3 fruit fly cellular contexts compared by ENCODE assay signal in the genomic region with DNA sequence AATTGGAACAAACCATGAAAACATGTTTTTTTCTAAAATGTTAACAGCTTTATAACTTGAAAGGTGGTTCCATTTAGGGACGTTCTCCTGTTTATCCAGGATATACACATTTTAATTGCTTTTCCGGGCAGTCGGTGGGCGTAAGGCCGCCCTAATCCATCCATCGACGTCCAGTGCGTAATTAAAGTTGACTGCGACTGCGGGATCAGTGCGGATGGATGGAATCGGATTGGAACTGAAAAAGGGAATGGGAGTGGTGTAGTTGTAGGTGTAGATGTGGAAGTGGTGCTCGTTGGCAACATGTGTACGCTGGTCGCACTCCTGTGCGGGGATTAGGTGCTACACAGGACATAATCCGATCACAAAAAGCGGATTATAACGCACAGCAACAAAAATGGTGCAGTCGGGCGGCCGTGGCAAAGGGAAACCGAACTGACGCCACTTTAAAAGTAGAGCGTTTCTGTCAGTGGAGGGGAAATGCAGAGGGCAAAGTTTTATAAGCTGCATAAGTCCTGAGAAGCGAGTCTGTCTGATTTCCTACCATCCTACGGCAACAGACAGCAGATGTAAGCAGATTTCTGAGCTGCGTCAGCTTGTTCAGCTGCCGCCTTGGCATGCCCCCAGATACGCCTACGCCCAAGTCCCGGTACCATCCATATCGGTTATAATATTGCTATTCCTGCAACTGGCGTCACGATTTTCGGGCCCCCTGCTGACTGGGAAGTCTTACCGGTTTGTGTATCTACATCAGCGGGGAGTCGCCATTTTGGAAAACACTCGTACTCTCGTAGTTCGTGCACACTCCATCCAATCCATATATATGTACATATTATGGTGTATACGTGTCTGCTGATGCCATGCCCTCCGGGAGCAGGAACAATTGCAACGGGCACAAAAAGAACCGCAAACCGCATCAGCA.
TF ChIP-seq lines count a peak whose summit lies in the region.

No protein-coding gene starts in this region.

- no peak for TF ChIP-seq CTCF in whole organism, embryonic (GFP tag; optimal IDR thresholded peaks at IDR 0.05; lab: Kevin White, UChicago)

TF ChIP-seq in whole organism, embryonic, 481 proteins besides CTCF, POLR2A, EP300 and RAD21 (continues in another document):
- TF ChIP-seq gsb (GFP tag; IDR thresholded peaks at IDR 0.05; lab: Robert Waterston, UW) (no peak), Side (GFP tag; optimal IDR thresholded peaks at IDR 0.05; lab: Kevin White, UChicago) (no peak), CG14050 (GFP tag; IDR thresholded peaks at IDR 0.05; lab: Robert Waterston, UW) (no peak), CG15479 (GFP tag; optimal IDR thresholded peaks at IDR 0.05; lab: Kevin White, UChicago) (peak; percentile 18), ci (GFP tag; IDR thresholded peaks at IDR 0.05; lab: Robert Waterston, UW) (no peak), CG11085 (GFP tag; IDR thresholded peaks at IDR 0.05; lab: Robert Waterston, UW) (no peak), Doc2 (GFP tag; IDR thresholded peaks at IDR 0.05; lab: Robert Waterston, UW) (no peak), CG17612 (GFP tag; IDR thresholded peaks at IDR 0.05; lab: Robert Waterston, UW) (no peak), toy (GFP tag; IDR thresholded peaks at IDR 0.05; lab: Robert Waterston, UW) (no peak), CG13894 (tag; optimal IDR thresholded peaks at IDR 0.05; lab: Kevin White, UChicago) (peak; percentile 79), aop (GFP tag; IDR thresholded peaks at IDR 0.05; lab: Robert Waterston, UW) (no peak), tll (GFP tag; optimal IDR thresholded peaks at IDR 0.05; lab: Kevin White, UChicago) (peak in 1 of 2 experiments; percentile 52), CG32767 (GFP tag; IDR thresholded peaks at IDR 0.05; lab: Robert Waterston, UW) (peak; percentile 60), Lhr (GFP tag; optimal IDR thresholded peaks at IDR 0.05; lab: Kevin White, UChicago) (no peak), lov (optimal IDR thresholded peaks at IDR 0.05; lab: Kevin White, UChicago) (no peak), lov (GFP tag; IDR thresholded peaks at IDR 0.05; lab: Robert Waterston, UW) (0 out of 3 replicates have a peak, but pooled peaks have one; percentile 30), CG9437 (GFP tag; optimal IDR thresholded peaks at IDR 0.05; lab: Kevin White, UChicago) (no peak), sob (GFP tag; IDR thresholded peaks at IDR 0.05; lab: Robert Waterston, UW) (no peak), sens-2 (GFP tag; IDR thresholded peaks at IDR 0.05; lab: Robert Waterston, UW) (no peak), fd96Cb (tag; optimal IDR thresholded peaks at IDR 0.05; lab: Kevin White, UChicago) (no peak), esg (GFP tag; conservative IDR thresholded peaks at IDR 0.05; lab: Robert Waterston, UW) (no peak), chinmo (GFP tag; IDR thresholded peaks at IDR 0.05; lab: Robert Waterston, UW; ENCODE audit: partially characterized antibody) (no peak), scrt (GFP tag; optimal IDR thresholded peaks at IDR 0.05; lab: Kevin White, UChicago) (no peak), dysf (GFP tag; IDR thresholded peaks at IDR 0.05; lab: Robert Waterston, UW) (0 out of 3 replicates have a peak, but pooled peaks have one; percentile 13), HLH3B (GFP tag; IDR thresholded peaks at IDR 0.05; lab: Robert Waterston, UW) (no peak), crp (GFP tag; optimal IDR thresholded peaks at IDR 0.05; lab: Kevin White, UChicago) (no peak), CG12744 (GFP tag; optimal IDR thresholded peaks at IDR 0.05; lab: Kevin White, UChicago) (no peak)

TF ChIP-seq in whole organism, prepupa, 60 proteins besides CTCF, POLR2A, EP300 and RAD21:
- TF ChIP-seq CG1621 (tag; optimal IDR thresholded peaks at IDR 0.05; lab: Kevin White, UChicago) (peak; percentile 20), CG11762 (GFP tag; optimal IDR thresholded peaks at IDR 0.05; lab: Kevin White, UChicago; ENCODE audit: insufficient read depth) (no peak), Eip78C (GFP tag; lab: Kevin White, UChicago) (peak; percentile 28)

TF ChIP-seq in whole organism, pupa, 21 proteins besides CTCF, POLR2A, EP300 and RAD21:
- no peak for TF ChIP-seq Pif1B (GFP tag; optimal IDR thresholded peaks at IDR 0.05; lab: Kevin White, UChicago)
- TF ChIP-seq Pif1A (GFP tag; optimal IDR thresholded peaks at IDR 0.05; lab: Kevin White, UChicago) = no peak
- TF ChIP-seq CG13204 (GFP tag; optimal IDR thresholded peaks at IDR 0.05; lab: Kevin White, UChicago) = peak; percentile 41
